Worm (Caenorhabditis elegans) whole organism, midembryonic: ENCODE results near the gene sre-32.
"Not testable (repeated sequence)": the region's sequence is repeated elsewhere in the genome, so short reads cannot be mapped to it uniquely, and the experiment has no call there.

Source experiments
- T22C8.4 ChIP-seq: fragments of 200-800 bp; sonication (Bioruptor generic); IDR thresholded peaks from 2 replicates; pipeline ENCODE4 v1.3.6; 2022; ENCODE audit warnings: missing genetic modification characterization, missing compliant biosample characterization
- cog-1 ChIP-seq: sonication (generic microtip); optimal IDR thresholded peaks from 2 replicates; lab custom pipeline; 2016; ENCODE audit warnings: missing genetic modification characterization, missing compliant biosample characterization
- flt-1 ChIP-seq: fragments of 200-800 bp; sonication (Bioruptor generic); IDR thresholded peaks from 2 replicates; pipeline ENCODE4 v1.3.6; 2022; ENCODE audit warnings: missing genetic modification characterization, missing compliant biosample characterization
- klf-2 ChIP-seq: fragments of 200-800 bp; sonication (Bioruptor generic); conservative IDR thresholded peaks from 2 replicates; pipeline ENCODE4 v1.3.6; 2022; ENCODE audit warnings: missing genetic modification reagents, missing genetic modification characterization, missing compliant biosample characterization
- med-1 ChIP-seq: sonication (generic microtip); optimal IDR thresholded peaks from 2 replicates; lab custom pipeline; 2017; ENCODE audit warnings: missing genetic modification characterization, mild to moderate bottlenecking, missing compliant biosample characterization, antibody characterized with exemption, missing genetic modification reagents; ENCODE audit not compliant: insufficient read depth
- ref-1 ChIP-seq: fragments of 200-800 bp; sonication (Bioruptor generic); conservative IDR thresholded peaks from 2 replicates; pipeline ENCODE4 v1.3.6; 2022; ENCODE audit warnings: missing genetic modification reagents, missing genetic modification characterization, missing compliant biosample characterization
- tab-1 ChIP-seq: fragments of 200-800 bp; sonication (Bioruptor generic); IDR thresholded peaks from 2 replicates; pipeline ENCODE4 v1.3.6; 2022; ENCODE audit warnings: missing genetic modification characterization, missing compliant biosample characterization
- ztf-23 ChIP-seq: fragments of 200-800 bp; sonication (Bioruptor generic); IDR thresholded peaks from 2 replicates; pipeline ENCODE4 v1.3.6; 2022; ENCODE audit warnings: missing genetic modification reagents, missing genetic modification characterization, missing compliant biosample characterization
- ztf-29 ChIP-seq: fragments of 200-800 bp; sonication (Bioruptor generic); IDR thresholded peaks from 2 replicates; pipeline ENCODE4 v1.3.6; 2022; ENCODE audit warnings: missing genetic modification reagents, missing genetic modification characterization, missing compliant biosample characterization

The sre-32 gene

DNA sequence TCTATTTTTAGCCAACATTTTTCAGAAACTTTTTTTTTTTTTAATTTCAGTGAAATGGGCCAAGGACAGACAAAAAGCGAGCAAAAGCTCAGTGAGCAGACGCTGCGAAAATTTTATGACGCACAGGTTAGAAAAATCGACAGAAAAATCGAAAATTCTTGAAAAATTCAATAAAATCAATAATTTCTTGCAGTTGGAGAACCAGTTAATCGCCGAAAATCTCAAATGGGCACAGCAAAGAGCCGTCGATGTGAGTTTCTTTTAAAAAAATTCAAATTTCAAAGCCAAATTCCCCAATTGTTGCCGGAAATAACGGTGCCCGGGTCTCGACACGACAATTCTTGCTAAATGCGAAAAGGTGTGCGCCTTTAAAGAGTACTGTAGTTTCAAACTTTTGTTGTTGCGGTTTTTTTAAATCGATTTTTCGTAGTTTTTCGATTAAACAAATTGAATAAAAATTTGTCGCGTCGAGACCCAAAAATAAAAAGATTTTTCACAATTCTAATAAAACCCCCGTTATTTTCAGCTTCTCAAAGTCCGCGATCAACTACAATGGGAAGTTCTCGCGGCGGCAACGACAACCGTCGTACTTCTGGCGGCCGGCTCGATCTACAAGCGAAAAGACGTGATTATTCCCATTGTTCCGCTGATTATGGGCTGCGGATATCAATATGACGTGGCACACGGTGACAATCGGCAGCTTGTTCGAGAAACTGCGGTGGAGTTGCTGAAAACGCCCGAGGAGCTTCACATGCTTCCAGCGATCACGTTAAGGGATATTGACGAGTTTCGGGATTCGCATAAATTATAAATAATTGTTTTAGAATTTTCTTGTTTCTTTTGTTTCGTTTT lies 4.3 kb upstream of the sre-32 start, which contains the start of gene tag-280:
Gene tag-280 (plus strand): TSS at position 51 of the 852 bp plus-strand sequence.
- no peak for TF ChIP-seq cog-1
- TF ChIP-seq ztf-29 (GFP tag; lab: Robert Waterston, UW), result no peak
- TF ChIP-seq tab-1, result no peak
- no peak for TF ChIP-seq ref-1
- TF ChIP-seq T22C8.4 (GFP tag; lab: Robert Waterston, UW), result no peak
- TF ChIP-seq flt-1 (GFP tag; lab: Robert Waterston, UW), result no peak
- TF ChIP-seq klf-2, result no peak
- no peak for TF ChIP-seq med-1 (GFP tag; lab: Kevin White, UChicago)
- no peak for TF ChIP-seq ztf-23 (GFP tag; lab: Robert Waterston, UW)

DNA sequence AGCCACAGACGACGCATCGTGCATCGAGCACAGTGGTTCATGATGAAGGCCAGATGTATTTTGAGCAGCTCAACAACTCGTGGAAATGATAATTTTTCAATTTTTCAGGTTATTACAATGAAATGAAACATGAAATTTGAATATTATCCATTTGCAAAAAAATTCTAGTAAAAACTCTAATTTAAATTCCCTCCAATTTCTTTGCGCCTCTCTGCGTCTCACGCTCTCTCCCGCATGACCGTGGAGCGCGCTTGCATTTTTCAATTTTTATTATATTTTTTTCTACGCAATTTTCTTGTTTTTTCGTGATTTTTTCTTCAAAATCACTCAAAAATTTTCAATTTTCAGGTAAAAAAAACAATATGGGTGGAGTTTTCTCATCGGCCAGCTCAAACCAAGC lies 2.9 kb upstream of the sre-32 start, which contains the start of gene tag-281:
Gene tag-281 (plus strand): TSS at position 340 of the 400 bp plus-strand sequence.
- TF ChIP-seq ref-1, result no peak
- no peak for TF ChIP-seq tab-1
- no peak for TF ChIP-seq ztf-29 (GFP tag; lab: Robert Waterston, UW)
- TF ChIP-seq klf-2, result no peak
- TF ChIP-seq ztf-23 (GFP tag; lab: Robert Waterston, UW), result 0 out of 2 replicates have a peak, but pooled peaks have one; percentile 44
- TF ChIP-seq T22C8.4 (GFP tag; lab: Robert Waterston, UW), result no peak
- no peak for TF ChIP-seq flt-1 (GFP tag; lab: Robert Waterston, UW)
- no peak for TF ChIP-seq med-1 (GFP tag; lab: Kevin White, UChicago)
- peak; percentile 48 for TF ChIP-seq cog-1

DNA sequence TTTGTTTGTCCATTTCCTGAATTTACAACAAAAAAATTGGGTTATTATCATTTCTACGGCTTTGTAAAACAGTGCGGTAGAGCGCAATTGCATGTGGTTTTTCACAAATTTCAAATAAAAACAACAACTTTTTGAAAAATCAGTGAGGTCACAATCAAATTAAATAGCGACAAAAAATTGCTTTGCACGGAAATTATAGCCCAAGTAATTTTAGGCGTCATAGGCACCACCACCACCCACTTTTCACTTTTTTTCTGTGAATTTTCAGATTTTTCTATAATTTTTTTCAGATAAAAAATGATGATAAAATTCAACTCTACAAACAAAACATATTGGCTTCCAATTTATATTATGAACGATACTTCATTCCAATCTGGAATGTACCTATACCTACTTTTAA lies 742 bp upstream of the sre-32 start, which contains the start of gene sre-38:
Gene sre-38 (plus strand): TSS at position 301 of the 400 bp plus-strand sequence.
- no peak for TF ChIP-seq ztf-23 (GFP tag; lab: Robert Waterston, UW)

DNA sequence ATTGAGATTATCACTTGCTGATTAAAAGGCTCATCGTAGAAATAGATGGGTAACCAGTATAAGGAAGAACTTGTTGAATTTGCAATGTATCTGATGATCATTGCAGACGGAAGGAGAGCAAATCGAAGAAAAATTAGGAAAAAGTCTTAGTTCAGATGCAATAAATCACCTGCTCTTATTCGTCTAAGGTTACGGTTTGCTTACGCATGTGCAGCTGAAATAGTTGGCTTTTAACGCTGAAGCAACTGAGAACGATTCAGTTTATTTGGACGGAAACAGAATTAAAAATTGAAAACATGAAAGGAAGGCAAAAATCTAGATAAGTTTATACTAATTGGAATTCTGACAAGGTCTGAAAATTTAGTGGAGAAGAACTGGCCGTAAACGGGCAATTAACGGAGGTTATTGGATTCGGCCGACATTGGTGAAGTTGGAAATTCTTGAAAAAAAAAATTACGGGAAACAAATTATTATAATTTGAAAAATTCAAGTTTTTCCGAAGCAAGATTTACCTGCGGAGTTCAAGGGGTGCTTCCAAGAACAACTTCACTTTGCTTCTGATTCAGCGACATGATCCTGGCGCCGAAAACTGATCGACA lies 3.7 kb downstream of the sre-32 start, which contains the start of the genes sre-35 and sre-33:
Gene sre-35 (minus strand): TSS at position 101 of the 599 bp plus-strand sequence.
Gene sre-33 (plus strand): TSS at position 549 of the 599 bp plus-strand sequence.
- TF ChIP-seq flt-1 (GFP tag; lab: Robert Waterston, UW), result no peak

DNA sequence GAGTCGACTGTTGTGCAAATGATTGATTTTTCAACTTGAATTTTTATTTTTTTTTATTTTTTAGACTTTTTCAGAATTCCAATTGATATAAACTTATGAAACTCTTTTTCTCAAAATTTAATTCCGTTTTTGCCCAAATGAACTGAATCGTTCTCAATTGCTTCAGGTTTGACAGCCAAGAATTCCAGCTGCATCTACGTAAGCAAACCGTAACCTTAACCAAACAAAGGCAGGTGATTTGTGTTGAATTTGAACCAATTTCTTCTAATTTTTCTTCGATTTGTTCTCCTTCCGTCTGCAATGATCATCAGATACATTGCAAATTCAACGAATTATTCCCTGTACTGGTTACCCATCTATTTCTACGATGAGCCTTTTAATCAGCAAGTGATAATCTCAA lies 6.7 kb downstream of the sre-32 start, which contains the start of gene sre-34:
Gene sre-34 (plus strand): TSS at position 301 of the 400 bp plus-strand sequence.
- no peak for TF ChIP-seq ztf-29 (GFP tag; lab: Robert Waterston, UW)
- no peak for TF ChIP-seq ref-1

DNA sequence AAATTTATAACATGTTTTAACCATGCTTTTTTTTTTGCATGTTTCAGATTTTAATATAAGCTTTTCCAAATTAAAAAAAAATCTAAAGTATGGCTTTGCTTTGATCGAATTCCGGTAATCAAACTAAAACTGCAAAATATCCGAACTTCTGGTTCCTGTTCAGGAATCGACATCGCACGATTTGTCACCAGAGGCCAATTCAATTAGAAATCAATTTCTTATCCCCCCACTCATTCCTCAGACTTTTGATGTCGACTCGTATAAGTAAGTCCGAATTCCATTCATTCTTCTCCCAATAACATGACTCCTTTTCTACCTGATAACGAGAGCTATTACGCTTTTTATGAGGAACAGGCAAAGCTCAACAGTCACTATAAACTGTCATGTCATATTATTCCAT lies 8.3 kb downstream of the sre-32 start, which contains the start of gene srh-27:
Gene srh-27 (plus strand): TSS at position 301 of the 400 bp plus-strand sequence.
- TF ChIP-seq ref-1 (no peak), ztf-29 (GFP tag; lab: Robert Waterston, UW) (no peak), klf-2 (no peak), tab-1 (no peak), flt-1 (GFP tag; lab: Robert Waterston, UW) (no peak), T22C8.4 (GFP tag; lab: Robert Waterston, UW) (no peak), ztf-23 (GFP tag; lab: Robert Waterston, UW) (no peak), cog-1 (no peak), med-1 (GFP tag; lab: Kevin White, UChicago) (no peak)

DNA sequence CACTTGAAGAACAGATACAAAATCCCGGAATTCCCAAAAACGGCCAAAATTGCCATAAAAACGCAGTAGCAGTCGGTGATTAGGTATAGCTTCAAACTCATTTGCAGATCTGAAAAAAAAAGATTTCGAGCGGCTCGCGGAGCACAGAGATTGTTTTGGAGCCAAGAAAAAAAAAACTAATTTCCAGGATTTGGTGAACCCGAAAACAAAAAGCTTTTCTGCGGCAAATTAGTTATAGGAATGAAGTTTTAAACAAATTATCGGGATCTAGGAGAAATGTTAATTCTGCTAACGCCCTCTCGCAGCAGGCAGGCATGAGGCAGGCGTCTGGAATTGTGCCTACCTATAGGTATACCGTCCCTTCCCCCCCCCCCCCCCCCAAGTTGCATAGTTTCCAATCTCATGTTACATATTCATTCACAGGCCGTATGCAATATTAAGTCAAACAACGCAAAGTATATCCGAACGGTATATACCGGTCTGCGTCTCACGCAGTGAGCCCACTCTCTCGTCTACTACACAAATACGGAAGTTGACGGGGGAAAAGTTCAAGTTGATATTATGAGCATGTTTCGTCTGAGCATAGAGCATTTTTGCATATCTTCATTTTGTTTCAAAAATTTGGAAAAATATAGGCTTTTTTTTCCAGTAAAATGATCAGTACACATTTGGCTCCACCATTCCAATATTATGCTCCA lies 11.7 kb downstream of the sre-32 start, which contains the start of the genes W05H5.1 and pitr-6:
Gene W05H5.1 (minus strand): TSS at position 101 of the 698 bp plus-strand sequence.
Gene pitr-6 (plus strand): TSS at position 648 of the 698 bp plus-strand sequence.
- TF ChIP-seq klf-2 (no peak), tab-1 (no peak), ztf-23 (GFP tag; lab: Robert Waterston, UW) (no peak), cog-1 (no peak), T22C8.4 (GFP tag; lab: Robert Waterston, UW) (no peak), flt-1 (GFP tag; lab: Robert Waterston, UW) (no peak), med-1 (GFP tag; lab: Kevin White, UChicago) (no peak), ref-1 (no peak), ztf-29 (GFP tag; lab: Robert Waterston, UW) (no peak)

DNA sequence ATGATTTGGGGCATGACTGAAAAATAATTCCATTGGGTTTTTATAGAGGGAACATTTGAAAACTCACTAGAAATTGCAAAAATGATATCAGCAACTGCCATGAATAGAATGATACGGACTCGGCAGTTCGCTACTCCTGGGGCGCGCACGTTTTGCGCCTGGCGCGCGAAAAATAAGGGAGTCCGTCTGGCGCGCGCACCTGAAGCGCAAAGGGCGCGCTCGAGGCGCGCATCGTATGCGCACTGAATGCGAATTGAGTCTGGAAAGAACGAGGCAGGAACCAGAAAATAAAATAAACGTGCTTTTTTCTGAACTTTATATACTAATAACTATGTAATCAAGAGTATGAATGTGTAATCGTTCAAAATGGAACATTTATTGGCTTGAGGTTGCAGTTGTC lies 15.4 kb downstream of the sre-32 start, which contains the start of gene Y57A10C.10:
Gene Y57A10C.10 (minus strand): TSS at position 101 of the 400 bp plus-strand sequence.
- TF ChIP-seq cog-1; flt-1 (GFP tag; lab: Robert Waterston, UW); klf-2: not testable (repeated sequence)

DNA sequence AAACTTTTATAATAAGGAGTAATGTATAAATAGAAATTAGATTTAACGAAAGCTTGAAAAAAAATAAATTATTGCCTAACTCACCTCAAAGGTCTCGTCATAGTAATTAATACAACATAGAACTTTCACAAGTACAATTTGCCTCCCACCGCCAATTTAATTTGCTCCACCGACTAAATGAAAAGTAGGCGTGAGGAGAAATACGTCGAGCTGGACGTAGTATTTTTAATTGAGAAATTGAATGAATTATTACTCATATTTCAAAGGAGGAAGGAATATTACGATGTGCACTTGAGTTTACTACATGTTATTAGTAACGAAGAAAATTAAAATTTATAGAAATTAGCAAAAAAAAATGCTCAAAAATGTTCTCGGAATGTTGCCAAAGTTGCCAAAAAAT lies 18.1 kb downstream of the sre-32 start, which contains the start of gene Y57A10C.9:
Gene Y57A10C.9 (minus strand): TSS at position 101 of the 400 bp plus-strand sequence.
- no peak for TF ChIP-seq flt-1 (GFP tag; lab: Robert Waterston, UW)
- TF ChIP-seq tab-1, result no peak
- TF ChIP-seq med-1 (GFP tag; lab: Kevin White, UChicago), result no peak
- TF ChIP-seq ztf-29 (GFP tag; lab: Robert Waterston, UW), result no peak
- no peak for TF ChIP-seq klf-2
- no peak for TF ChIP-seq ztf-23 (GFP tag; lab: Robert Waterston, UW)
- TF ChIP-seq ref-1, result no peak
